Fruit fly (Drosophila melanogaster) whole organism, pupa: ENCODE data around the gene CG14262.

Source experiments
- CG10348 ChIP-seq: fragments of 200-800 bp; sonication (Bioruptor generic); IDR thresholded peaks from 2 replicates; pipeline ENCODE4 v1.3.6; 2022; ENCODE audit warnings: missing biosample characterization, missing genetic modification characterization
- CG12605 ChIP-seq: fragments of 200-800 bp; sonication (Bioruptor generic); IDR thresholded peaks from 2 replicates; pipeline ENCODE4 v1.3.6; 2022; ENCODE audit warnings: missing biosample characterization, missing genetic modification characterization
- CG17806 ChIP-seq: fragments of 200-800 bp; sonication (Bioruptor generic); optimal IDR thresholded peaks from 2 replicates; lab custom pipeline; 2018; ENCODE audit warnings: missing biosample characterization, mild to moderate bottlenecking, missing genetic modification characterization, moderate library complexity
- CG34367 ChIP-seq: fragments of 200-800 bp; sonication (Bioruptor generic); optimal IDR thresholded peaks from 2 replicates; lab custom pipeline; 2018; ENCODE audit warnings: missing biosample characterization, mild to moderate bottlenecking, missing genetic modification characterization
- CG4496 ChIP-seq: fragments of 200-800 bp; sonication (Bioruptor generic); IDR thresholded peaks from 3 replicates; pipeline ENCODE4 v1.3.6; 2022; ENCODE audit warnings: missing biosample characterization, missing genetic modification characterization
- CG8159 ChIP-seq: fragments of 200-800 bp; sonication (Bioruptor generic); optimal IDR thresholded peaks from 3 replicates; lab custom pipeline; 2018; ENCODE audit warnings: missing biosample characterization, mild to moderate bottlenecking, missing genetic modification characterization, moderate library complexity
- CG8301 ChIP-seq: fragments of 200-800 bp; sonication (Bioruptor generic); optimal IDR thresholded peaks from 2 replicates; lab custom pipeline; 2018; ENCODE audit warnings: missing biosample characterization, mild to moderate bottlenecking, missing genetic modification characterization
- Ets98B ChIP-seq: fragments of 200-800 bp; sonication (Bioruptor generic); IDR thresholded peaks from 2 replicates; pipeline ENCODE4 v1.3.6; 2022; ENCODE audit warnings: missing biosample characterization, missing genetic modification characterization
- Pif1A ChIP-seq: fragments of 200-800 bp; sonication (Bioruptor generic); optimal IDR thresholded peaks from 3 replicates; lab custom pipeline; 2016; ENCODE audit warnings: missing biosample characterization, missing genetic modification characterization
- Pif1B ChIP-seq: fragments of 200-800 bp; sonication (Bioruptor generic); optimal IDR thresholded peaks from 3 replicates; lab custom pipeline; 2016; ENCODE audit warnings: missing biosample characterization, missing genetic modification characterization
- fd96Ca ChIP-seq: fragments of 200-800 bp; sonication (Bioruptor generic); IDR thresholded peaks from 3 replicates; pipeline ENCODE4 v1.3.6; 2022; ENCODE audit warnings: missing biosample characterization, missing genetic modification characterization

DNA sequence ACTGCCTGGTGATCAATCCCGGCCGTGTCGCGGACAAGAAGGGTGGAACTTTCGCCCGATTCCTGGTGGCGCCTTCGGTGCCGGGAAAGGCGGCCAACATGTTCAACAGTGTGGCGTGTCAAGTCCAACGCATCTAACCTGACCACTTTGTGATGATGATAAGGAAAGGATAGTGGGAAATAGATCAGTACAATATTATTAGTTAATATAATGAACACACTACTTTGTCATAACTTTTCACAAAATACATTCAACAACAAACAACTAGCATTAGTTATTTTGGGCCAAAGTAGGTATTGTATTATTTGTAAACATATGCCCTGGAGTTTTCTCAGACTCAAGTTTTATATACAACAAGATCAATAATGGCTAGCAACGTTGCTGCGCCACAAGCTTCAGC, 24.3 kb downstream of the CG14262 start, which contains the start of gene CG17991:
- TF ChIP-seq CG8301 (tag; lab: Kevin White, UChicago) = no peak
- no peak for TF ChIP-seq Pif1B (GFP tag; lab: Kevin White, UChicago)
- no peak for TF ChIP-seq CG34367 (tag; lab: Kevin White, UChicago)
- no peak for TF ChIP-seq Pif1A (GFP tag; lab: Kevin White, UChicago)
- TF ChIP-seq CG4496 (GFP tag; lab: Robert Waterston, UW) = no peak
- TF ChIP-seq Ets98B = no peak
- no peak for TF ChIP-seq CG12605 (GFP tag; lab: Robert Waterston, UW)
- no peak for TF ChIP-seq fd96Ca (GFP tag; lab: Robert Waterston, UW)
- TF ChIP-seq CG8159 (tag; lab: Kevin White, UChicago) = no peak
- TF ChIP-seq CG17806 = no peak
- TF ChIP-seq CG10348 (GFP tag; lab: Robert Waterston, UW) = no peak
